Worm (Caenorhabditis elegans): ENCODE results near the gene str-106.
A peak's percentile ranks its signal among the peaks of the same experiment; 100 is the strongest.

The str-106 gene

DNA sequence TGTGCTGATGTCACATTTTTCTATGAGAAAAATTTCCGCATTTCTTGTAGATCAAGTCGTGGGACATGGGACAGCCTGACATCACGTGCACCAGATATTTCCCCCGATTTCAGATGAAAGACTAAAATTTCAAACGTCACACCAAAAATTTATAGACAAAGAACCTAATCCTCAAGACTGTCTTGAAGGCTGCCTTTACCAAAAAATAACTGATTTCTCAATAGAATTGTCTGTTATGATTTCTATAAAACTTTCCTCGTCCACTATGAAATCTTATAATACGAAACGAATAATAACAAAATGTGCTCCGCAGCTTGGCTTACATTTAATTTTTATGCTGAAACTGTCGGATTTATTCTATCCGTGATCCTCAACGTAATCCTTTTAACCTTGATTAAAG is at the start of gene str-106:
Gene str-106 (plus strand): TSS at position 301 of the 400 bp plus-strand sequence.
- no peak for TF ChIP-seq nhr-23 (tag; optimal IDR thresholded peaks at IDR 0.05)
- TF ChIP-seq fos-1 (tag; optimal IDR thresholded peaks at IDR 0.05) = no peak
- no peak for TF ChIP-seq C34F6.9 (tag; optimal IDR thresholded peaks at IDR 0.05)
- TF ChIP-seq nhr-11 (tag; optimal IDR thresholded peaks at IDR 0.05) = no peak
- no peak for TF ChIP-seq ZK546.5 (tag; optimal IDR thresholded peaks at IDR 0.05)
- no peak for TF ChIP-seq blmp-1 (tag; optimal IDR thresholded peaks at IDR 0.05; ENCODE audit: insufficient read depth)
- TF ChIP-seq lin-11 (tag; optimal IDR thresholded peaks at IDR 0.05) = no peak
- TF ChIP-seq zag-1 (tag; optimal IDR thresholded peaks at IDR 0.05) = no peak
- no peak for TF ChIP-seq R02D3.7 (tag; optimal IDR thresholded peaks at IDR 0.05)
- TF ChIP-seq lsy-2 (tag; optimal IDR thresholded peaks at IDR 0.05) = no peak
- no peak for TF ChIP-seq ztf-1 (GFP tag; conservative IDR thresholded peaks at IDR 0.05)
- no peak for TF ChIP-seq gmeb-1 (tag; optimal IDR thresholded peaks at IDR 0.05)
- no peak for TF ChIP-seq sma-9 (GFP tag; optimal IDR thresholded peaks at IDR 0.05)
- no peak for TF ChIP-seq sma-9 (tag; optimal IDR thresholded peaks at IDR 0.05)
- TF ChIP-seq elt-1 (tag; optimal IDR thresholded peaks at IDR 0.05) = no peak
- no peak for TF ChIP-seq ceh-16 (tag; optimal IDR thresholded peaks at IDR 0.05)
- TF ChIP-seq mab-5 (tag; optimal IDR thresholded peaks at IDR 0.05) = no peak
- TF ChIP-seq nhr-237 (tag; optimal IDR thresholded peaks at IDR 0.05) = no peak

DNA sequence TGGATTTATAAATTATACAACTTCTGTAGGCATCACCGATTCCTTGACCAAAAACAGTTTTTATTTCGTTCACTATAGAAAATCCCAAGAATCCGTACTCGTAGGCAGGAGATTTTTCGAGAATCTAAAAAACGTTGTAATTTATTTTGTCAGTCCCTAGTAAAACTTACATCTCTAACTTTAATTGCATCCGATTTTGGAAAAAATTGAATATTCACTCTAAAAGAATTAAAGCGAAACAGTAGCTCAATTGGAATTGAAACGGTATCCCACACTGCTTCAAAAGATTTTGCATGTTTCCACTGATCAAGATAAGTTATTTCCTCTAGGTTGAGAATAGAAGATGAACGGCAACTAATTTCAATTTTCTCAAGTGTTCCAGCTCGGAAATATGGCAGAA is 49.2 kb upstream of the str-106 start, which contains the start of gene fbxa-142:
Gene fbxa-142 (minus strand): TSS at position 101 of the 400 bp plus-strand sequence.
- TF ChIP-seq unc-62 (GFP tag; optimal IDR thresholded peaks at IDR 0.05) (no peak), nhr-237 (tag; optimal IDR thresholded peaks at IDR 0.05) (no peak), mbf-1 (tag; optimal IDR thresholded peaks at IDR 0.05) (no peak), fos-1 (tag; optimal IDR thresholded peaks at IDR 0.05) (no peak), nhr-129 (tag; optimal IDR thresholded peaks at IDR 0.05) (no peak)

DNA sequence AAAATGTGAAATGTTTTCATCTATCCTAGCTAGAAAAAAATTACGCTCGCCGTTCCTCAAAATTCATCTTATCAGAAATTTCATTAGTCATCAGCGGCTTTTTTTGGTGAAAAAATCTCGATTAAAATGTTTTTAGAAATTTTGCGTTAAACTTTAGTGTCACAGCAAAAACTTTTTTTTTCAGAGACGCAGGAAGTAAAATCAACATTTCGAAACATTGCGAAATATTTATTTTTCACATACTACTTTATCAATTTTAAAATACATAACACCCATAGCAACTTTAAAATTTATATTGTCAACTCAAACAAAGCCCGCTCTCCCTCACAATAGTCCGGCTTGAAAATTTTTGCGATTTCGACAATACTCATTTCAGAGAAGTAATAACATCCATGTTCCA is 48.2 kb upstream of the str-106 start:
- peak; percentile 38 for TF ChIP-seq nhr-129 (tag; optimal IDR thresholded peaks at IDR 0.05)
- TF ChIP-seq F13H6.1 (tag; optimal IDR thresholded peaks at IDR 0.05) = no peak

DNA sequence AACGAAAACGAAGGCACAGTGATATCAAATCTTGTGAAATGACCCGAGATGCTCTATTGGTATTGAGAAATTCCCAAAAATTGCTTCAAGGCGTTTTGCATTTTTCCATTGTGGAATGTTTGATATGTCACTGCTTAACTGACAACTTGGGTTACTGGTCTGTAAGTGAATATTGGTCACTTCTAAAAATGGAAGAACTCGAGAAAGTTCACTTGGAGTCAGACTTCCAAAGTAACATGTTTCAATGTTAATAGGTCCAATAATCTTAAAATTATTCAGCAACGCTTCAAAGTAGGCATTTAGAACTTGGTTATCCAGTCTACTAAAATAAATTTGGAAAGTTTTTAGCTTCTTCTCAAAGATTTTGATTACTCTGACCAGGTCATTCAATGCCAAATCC is 47.7 kb upstream of the str-106 start, which contains the start of gene fbxa-144:
Gene fbxa-144 (minus strand): TSS at position 101 of the 400 bp plus-strand sequence.
- TF ChIP-seq nhr-25 (tag; optimal IDR thresholded peaks at IDR 0.05) (no peak), nhr-129 (tag; optimal IDR thresholded peaks at IDR 0.05) (no peak), mab-5 (tag; optimal IDR thresholded peaks at IDR 0.05) (no peak), lin-39 (tag; optimal IDR thresholded peaks at IDR 0.05) (no peak), lin-11 (tag; optimal IDR thresholded peaks at IDR 0.05) (no peak), lsy-2 (tag; optimal IDR thresholded peaks at IDR 0.05) (no peak), mbf-1 (tag; optimal IDR thresholded peaks at IDR 0.05) (no peak), C34F6.9 (tag; optimal IDR thresholded peaks at IDR 0.05) (no peak), ceh-82 (tag; optimal IDR thresholded peaks at IDR 0.05) (no peak)

DNA sequence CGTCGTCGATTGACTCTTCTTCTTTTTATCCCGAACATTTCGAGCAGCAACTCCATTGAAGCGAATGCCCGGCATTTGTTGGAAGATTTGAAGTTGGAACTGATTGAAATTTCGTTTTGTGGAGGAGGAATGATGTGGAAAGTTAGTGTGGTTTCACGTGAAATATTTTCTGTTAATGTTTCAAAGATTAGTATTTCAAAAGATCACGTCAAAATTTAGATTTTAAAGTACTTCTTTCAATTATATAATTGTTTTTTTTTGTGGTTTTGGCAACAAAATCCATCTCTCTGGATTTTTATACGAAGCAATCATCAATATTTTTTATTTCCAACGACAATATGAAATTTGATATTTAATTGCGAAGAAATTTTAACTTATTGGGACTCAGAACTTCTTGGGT is 43.4 kb upstream of the str-106 start, which contains the start of gene F44G3.7:
Gene F44G3.7 (minus strand): TSS at position 101 of the 400 bp plus-strand sequence.
- TF ChIP-seq ztf-11 (tag; optimal IDR thresholded peaks at IDR 0.05) = no peak
- no peak for TF ChIP-seq nhr-10 (tag; optimal IDR thresholded peaks at IDR 0.05)
- TF ChIP-seq nhr-237 (tag; optimal IDR thresholded peaks at IDR 0.05) = no peak
- no peak for TF ChIP-seq elt-3 (tag; optimal IDR thresholded peaks at IDR 0.05)
- TF ChIP-seq aly-2 (tag; optimal IDR thresholded peaks at IDR 0.05) = no peak
- TF ChIP-seq ama-1 (optimal IDR thresholded peaks at IDR 0.05) = no peak
- no peak for TF ChIP-seq nhr-12 (tag; optimal IDR thresholded peaks at IDR 0.05)
- no peak for TF ChIP-seq mdl-1 (tag; optimal IDR thresholded peaks at IDR 0.05)

DNA sequence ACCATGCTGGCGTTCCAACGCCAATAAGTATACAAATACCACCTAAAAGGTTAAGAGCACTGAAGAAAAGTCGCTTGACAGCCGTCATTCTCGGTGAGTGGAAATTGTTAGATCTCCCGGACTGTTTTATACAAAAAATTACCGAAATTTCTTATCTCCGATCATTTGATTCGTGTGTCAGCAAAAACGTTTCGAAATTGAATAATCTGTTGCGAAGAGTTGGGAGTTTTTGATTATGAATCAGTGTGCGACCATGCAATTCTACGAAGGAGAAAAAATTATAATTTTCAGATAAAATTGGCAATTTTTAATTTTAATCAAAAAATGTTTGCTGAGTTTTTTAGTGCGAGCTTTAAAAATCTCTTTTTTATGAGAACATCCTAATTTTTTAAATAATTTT is 40.9 kb upstream of the str-106 start, which contains the start of gene clc-11:
Gene clc-11 (minus strand): TSS at position 101 of the 400 bp plus-strand sequence.
- TF ChIP-seq fos-1 (tag; optimal IDR thresholded peaks at IDR 0.05) (peak; percentile 31), dmd-4 (tag; optimal IDR thresholded peaks at IDR 0.05) (no peak)

Measured in whole organism, L2 larva.